Worm (Caenorhabditis elegans) whole organism, L1 larva: ENCODE data around the gene R102.4.

ENCODE experiments used
- alr-1 ChIP-seq: fragments of 200-800 bp; sonication (Bioruptor generic); optimal IDR thresholded peaks from 2 replicates; lab custom pipeline; 2018; ENCODE audit warnings: borderline replicate concordance, mild to moderate bottlenecking, missing genetic modification characterization, missing compliant biosample characterization
- ceh-82 ChIP-seq, 3 experiments: fragments of 150-350 bp in 1 of 3; sonication (generic microtip) in 2 of 3; optimal IDR thresholded peaks; 2 replicates each; lab custom pipeline; 2014 to 2017; ENCODE audit warnings: missing biosample characterization in 3 of 3, missing genetic modification characterization in 3 of 3
- ces-1 ChIP-seq: fragments of 150-350 bp; optimal IDR thresholded peaks from 2 replicates; lab custom pipeline; 2014; ENCODE audit warnings: missing biosample characterization, missing genetic modification reagents, missing genetic modification characterization
- egl-27 ChIP-seq, 2 experiments: fragments of 150-350 bp in 1 of 2; sonication (generic microtip); optimal IDR thresholded peaks; 3 replicates each; lab custom pipeline; 2017 to 2018; ENCODE audit warnings: missing biosample characterization in 2 of 2, missing genetic modification characterization in 2 of 2, missing genetic modification reagents in 2 of 2
- fos-1 ChIP-seq: fragments of 150-350 bp; optimal IDR thresholded peaks from 2 replicates; lab custom pipeline; 2014; ENCODE audit warnings: missing biosample characterization, missing genetic modification characterization
- hpl-2 ChIP-seq: fragments of 150-350 bp; optimal IDR thresholded peaks from 2 replicates; lab custom pipeline; 2014; ENCODE audit warnings: missing biosample characterization, missing genetic modification reagents, missing genetic modification characterization
- jun-1 ChIP-seq: fragments of 150-350 bp; optimal IDR thresholded peaks from 2 replicates; lab custom pipeline; 2014; ENCODE audit warnings: missing biosample characterization, missing genetic modification reagents, missing genetic modification characterization
- lin-15B ChIP-seq: fragments of 150-350 bp; sonication (generic microtip); optimal IDR thresholded peaks from 3 replicates; lab custom pipeline; 2014; ENCODE audit warnings: missing biosample characterization, missing genetic modification characterization
- mep-1 ChIP-seq: fragments of 150-350 bp; optimal IDR thresholded peaks from 2 replicates; lab custom pipeline; 2014; ENCODE audit warnings: missing biosample characterization, missing genetic modification characterization
- nhr-28 ChIP-seq: fragments of 150-350 bp; optimal IDR thresholded peaks from 2 replicates; lab custom pipeline; 2014; ENCODE audit warnings: missing biosample characterization, missing genetic modification characterization
- skn-1 ChIP-seq: fragments of 150-350 bp; optimal IDR thresholded peaks from 2 replicates; lab custom pipeline; 2014; ENCODE audit warnings: missing biosample characterization, missing genetic modification characterization
- sox-4 ChIP-seq: sonication (generic microtip); optimal IDR thresholded peaks from 2 replicates; lab custom pipeline; 2016; ENCODE audit warnings: missing genetic modification characterization, missing compliant biosample characterization

ce11 chrIV:10695203-10695602 is at the start of gene R102.4:
- TF ChIP-seq egl-27 (tag; optimal IDR thresholded peaks at IDR 0.05; lab: Kevin White, UChicago): no peak
- TF ChIP-seq jun-1 (tag; lab: Kevin White, UChicago): no peak
- no peak for TF ChIP-seq skn-1 (tag; lab: Kevin White, UChicago)
- TF ChIP-seq ces-1 (GFP tag; lab: Kevin White, UChicago): no peak
- TF ChIP-seq fos-1 (tag; lab: Kevin White, UChicago): no peak
- TF ChIP-seq sox-4 (tag; lab: Kevin White, UChicago): no peak
- TF ChIP-seq mep-1 (tag; lab: Kevin White, UChicago): no peak
- TF ChIP-seq hpl-2 (GFP tag; lab: Kevin White, UChicago): no peak
- TF ChIP-seq alr-1 (tag; lab: Kevin White, UChicago): no peak
- TF ChIP-seq ceh-82 (tag; optimal IDR thresholded peaks at IDR 0.05; lab: Kevin White, UChicago): no peak
- no peak for TF ChIP-seq lin-15B (tag; lab: Kevin White, UChicago)
- TF ChIP-seq nhr-28 (tag; lab: Kevin White, UChicago): no peak
